Worm (Caenorhabditis elegans): ENCODE measurements around the gene K03D3.5.

Gene K03D3.5

ce11 chrIV:16280614-16281013 lies 39.7 kb downstream of the K03D3.5 start, which contains the start of gene clec-191:
TSS of gene clec-191 (minus strand) at chrIV:16280714.
- TF ChIP-seq T22C8.4 (GFP tag; IDR thresholded peaks at IDR 0.05) (no peak), ref-1 (GFP tag; conservative IDR thresholded peaks at IDR 0.05) (no peak), tab-1 (GFP tag; IDR thresholded peaks at IDR 0.05) (no peak), cog-1 (tag; optimal IDR thresholded peaks at IDR 0.05) (no peak), klf-2 (GFP tag; conservative IDR thresholded peaks at IDR 0.05) (no peak), ztf-29 (GFP tag; IDR thresholded peaks at IDR 0.05) (no peak), flt-1 (GFP tag; IDR thresholded peaks at IDR 0.05) (no peak)

- TF ChIP-seq ztf-23 (GFP tag; IDR thresholded peaks at IDR 0.05): no peak
- no peak for TF ChIP-seq ref-1 (GFP tag; conservative IDR thresholded peaks at IDR 0.05)
- no peak for TF ChIP-seq flt-1 (GFP tag; IDR thresholded peaks at IDR 0.05)
- TF ChIP-seq cog-1 (tag; optimal IDR thresholded peaks at IDR 0.05): no peak
- TF ChIP-seq tab-1 (GFP tag; IDR thresholded peaks at IDR 0.05): no peak
- TF ChIP-seq T22C8.4 (GFP tag; IDR thresholded peaks at IDR 0.05): no peak
- TF ChIP-seq klf-2 (GFP tag; conservative IDR thresholded peaks at IDR 0.05): no peak
- TF ChIP-seq med-1 (GFP tag; optimal IDR thresholded peaks at IDR 0.05; ENCODE audit: insufficient read depth): no peak
- TF ChIP-seq ztf-29 (GFP tag; IDR thresholded peaks at IDR 0.05): no peak
Measured at ce11 chrIV:16277902-16278301, 42.4 kb downstream of the K03D3.5 start, which contains the start of gene ccch-2. TSS of gene ccch-2 (plus strand) at chrIV:16278202.

DNA sequence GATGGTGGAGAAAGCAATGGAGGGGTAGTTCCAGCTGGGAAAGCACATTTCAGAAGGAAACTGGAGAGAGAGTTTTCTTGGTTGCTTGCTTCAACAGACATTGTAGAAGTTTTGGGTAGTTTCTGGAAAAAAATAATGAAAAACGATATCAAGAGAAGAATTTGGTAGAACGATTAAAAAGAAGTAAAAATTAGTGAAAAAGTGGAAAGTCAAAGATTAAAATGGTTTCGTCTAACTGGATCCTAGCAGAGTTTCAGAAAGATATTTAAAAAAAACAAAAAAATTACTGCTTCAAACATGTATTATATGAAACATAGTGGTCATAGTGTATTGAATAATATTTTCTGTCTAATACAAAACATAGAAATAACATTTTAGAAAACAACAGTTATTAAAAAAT lies 43.0 kb downstream of the K03D3.5 start, which contains the start of gene F38C2.7:
Gene F38C2.7, minus strand, starts transcription at position 101 of the 400 bp plus-strand sequence.
- no peak for TF ChIP-seq flt-1 (GFP tag; IDR thresholded peaks at IDR 0.05)
- TF ChIP-seq ztf-29 (GFP tag; IDR thresholded peaks at IDR 0.05): no peak
- TF ChIP-seq cog-1 (tag; optimal IDR thresholded peaks at IDR 0.05): no peak
- no peak for TF ChIP-seq T22C8.4 (GFP tag; IDR thresholded peaks at IDR 0.05)
- TF ChIP-seq med-1 (GFP tag; optimal IDR thresholded peaks at IDR 0.05; ENCODE audit: insufficient read depth): no peak
- no peak for TF ChIP-seq klf-2 (GFP tag; conservative IDR thresholded peaks at IDR 0.05)
- TF ChIP-seq ref-1 (GFP tag; conservative IDR thresholded peaks at IDR 0.05): no peak
- no peak for TF ChIP-seq ztf-23 (GFP tag; IDR thresholded peaks at IDR 0.05)
- TF ChIP-seq tab-1 (GFP tag; IDR thresholded peaks at IDR 0.05): no peak

ce11 chrIV:16270955-16271354 lies 49.4 kb downstream of the K03D3.5 start, which contains the start of gene F38C2.4:
TSS of gene F38C2.4 (plus strand) at chrIV:16271255.
- TF ChIP-seq T22C8.4 (GFP tag; IDR thresholded peaks at IDR 0.05) (no peak), med-1 (GFP tag; optimal IDR thresholded peaks at IDR 0.05; ENCODE audit: insufficient read depth) (no peak), ztf-23 (GFP tag; IDR thresholded peaks at IDR 0.05) (no peak), ztf-29 (GFP tag; IDR thresholded peaks at IDR 0.05) (no peak), ref-1 (GFP tag; conservative IDR thresholded peaks at IDR 0.05) (no peak), tab-1 (GFP tag; IDR thresholded peaks at IDR 0.05) (no peak), cog-1 (tag; optimal IDR thresholded peaks at IDR 0.05) (no peak), flt-1 (GFP tag; IDR thresholded peaks at IDR 0.05) (no peak), klf-2 (GFP tag; conservative IDR thresholded peaks at IDR 0.05) (no peak)
